Worm (Caenorhabditis elegans): Measurements from ENCODE around the gene K02B7.3.

K02B7.3 gene

ce11 chrII:14672095-14672494 is 23.0 kb downstream of the K02B7.3 start:
- TF ChIP-seq B0310.2 (tag; optimal IDR thresholded peaks at IDR 0.05) (no peak), ceh-13 (GFP tag; optimal IDR thresholded peaks at IDR 0.05) (no peak), F13C5.2 (tag; optimal IDR thresholded peaks at IDR 0.05) (no peak), hmg-4 (GFP tag; optimal IDR thresholded peaks at IDR 0.05) (no peak)

ce11 chrII:14670175-14670574 is 24.9 kb downstream of the K02B7.3 start:
- TF ChIP-seq sea-1 (GFP tag; conservative IDR thresholded peaks at IDR 0.05), result no peak
- no peak for TF ChIP-seq ama-1 (optimal IDR thresholded peaks at IDR 0.05)
- TF ChIP-seq ets-7 (tag; optimal IDR thresholded peaks at IDR 0.05), result no peak
- no peak for TF ChIP-seq ceh-36 (tag; optimal IDR thresholded peaks at IDR 0.05)
- no peak for TF ChIP-seq flt-1 (GFP tag; IDR thresholded peaks at IDR 0.05)
- TF ChIP-seq ceh-13 (GFP tag; optimal IDR thresholded peaks at IDR 0.05), result no peak
- no peak for TF ChIP-seq hmbx-1 (tag; optimal IDR thresholded peaks at IDR 0.05)
- no peak for TF ChIP-seq B0310.2 (tag; optimal IDR thresholded peaks at IDR 0.05)
- TF ChIP-seq scrt-1 (GFP tag; IDR thresholded peaks at IDR 0.05), result no peak
- TF ChIP-seq hmg-4 (GFP tag; optimal IDR thresholded peaks at IDR 0.05), result no peak
- no peak for TF ChIP-seq hnd-1 (tag; optimal IDR thresholded peaks at IDR 0.05)
- no peak for TF ChIP-seq aly-1 (tag; optimal IDR thresholded peaks at IDR 0.05)

ce11 chrII:14668608-14669007 is 26.5 kb downstream of the K02B7.3 start:
- TF ChIP-seq hmbx-1 (tag; optimal IDR thresholded peaks at IDR 0.05) (no peak), aly-1 (tag; optimal IDR thresholded peaks at IDR 0.05) (no peak), ets-7 (tag; optimal IDR thresholded peaks at IDR 0.05) (no peak)

- TF ChIP-seq aly-1 (tag; optimal IDR thresholded peaks at IDR 0.05) (no peak), tbx-37 (GFP tag; conservative IDR thresholded peaks at IDR 0.05) (no peak), B0310.2 (tag; optimal IDR thresholded peaks at IDR 0.05) (no peak), ets-7 (tag; optimal IDR thresholded peaks at IDR 0.05) (no peak), ceh-13 (GFP tag; optimal IDR thresholded peaks at IDR 0.05) (no peak), flt-1 (GFP tag; IDR thresholded peaks at IDR 0.05) (no peak), tra-4 (tag; optimal IDR thresholded peaks at IDR 0.05) (no peak), tbx-11 (GFP tag; IDR thresholded peaks at IDR 0.05) (no peak), ama-1 (optimal IDR thresholded peaks at IDR 0.05) (no peak), sea-1 (GFP tag; conservative IDR thresholded peaks at IDR 0.05) (no peak)
These were observed 28.8 kb downstream of the K02B7.3 start for ce11 chrII:14666274-14666673.

- TF ChIP-seq hmbx-1 (tag; optimal IDR thresholded peaks at IDR 0.05), result no peak
These were observed 30.2 kb downstream of the K02B7.3 start for ce11 chrII:14664647-14665518.

- TF ChIP-seq hmg-4 (GFP tag; optimal IDR thresholded peaks at IDR 0.05), result no peak
- TF ChIP-seq ama-1 (optimal IDR thresholded peaks at IDR 0.05), result no peak
- no peak for TF ChIP-seq flt-1 (GFP tag; IDR thresholded peaks at IDR 0.05)
- TF ChIP-seq hnd-1 (tag; optimal IDR thresholded peaks at IDR 0.05), result no peak
- TF ChIP-seq tra-4 (tag; optimal IDR thresholded peaks at IDR 0.05), result no peak
- TF ChIP-seq scrt-1 (GFP tag; IDR thresholded peaks at IDR 0.05), result no peak
- no peak for TF ChIP-seq tbx-37 (GFP tag; conservative IDR thresholded peaks at IDR 0.05)
- no peak for TF ChIP-seq ets-7 (tag; optimal IDR thresholded peaks at IDR 0.05)
- TF ChIP-seq pes-1 (GFP tag; IDR thresholded peaks at IDR 0.05), result no peak
- no peak for TF ChIP-seq tbx-11 (GFP tag; IDR thresholded peaks at IDR 0.05)
- no peak for TF ChIP-seq B0310.2 (tag; optimal IDR thresholded peaks at IDR 0.05)
- TF ChIP-seq hmbx-1 (tag; optimal IDR thresholded peaks at IDR 0.05), result no peak
- no peak for TF ChIP-seq aly-1 (tag; optimal IDR thresholded peaks at IDR 0.05)
- no peak for TF ChIP-seq ceh-13 (GFP tag; optimal IDR thresholded peaks at IDR 0.05)
- no peak for TF ChIP-seq sea-1 (GFP tag; conservative IDR thresholded peaks at IDR 0.05)
These were observed 47.6 kb downstream of the K02B7.3 start for ce11 chrII:14647550-14647949.

ce11 chrII:14645290-14645689 is 49.8 kb downstream of the K02B7.3 start:
- no peak for TF ChIP-seq scrt-1 (GFP tag; IDR thresholded peaks at IDR 0.05)
- peak; percentile 3 for TF ChIP-seq F13C5.2 (tag; optimal IDR thresholded peaks at IDR 0.05)

- TF ChIP-seq F13C5.2 (tag; optimal IDR thresholded peaks at IDR 0.05) (no peak), ama-1 (optimal IDR thresholded peaks at IDR 0.05) (no peak), hmbx-1 (tag; optimal IDR thresholded peaks at IDR 0.05) (no peak), ceh-13 (GFP tag; optimal IDR thresholded peaks at IDR 0.05) (no peak), sea-1 (GFP tag; conservative IDR thresholded peaks at IDR 0.05) (no peak), hmg-4 (GFP tag; optimal IDR thresholded peaks at IDR 0.05) (no peak)
These were observed 50.6 kb downstream of the K02B7.3 start for ce11 chrII:14644465-14644864.

Measured in whole organism, early embryonic.